Fruit fly (Drosophila melanogaster) whole organism, wandering third instar larva: ENCODE results near the gene CG4218.

ENCODE experiments used
- Dif ChIP-seq: fragments of 200-275, 200-300 bp; sonication (Bioruptor generic); optimal IDR thresholded peaks from 2 replicates; lab custom pipeline; 2018; ENCODE audit warnings: missing biosample characterization, missing genetic modification characterization; ENCODE audit not compliant: partially characterized antibody
- Hr83 ChIP-seq: fragments of 200-300 bp; sonication (Bioruptor generic); optimal IDR thresholded peaks from 2 replicates; lab custom pipeline; 2016; ENCODE audit warnings: missing biosample characterization, mild to moderate bottlenecking, missing genetic modification characterization, moderate library complexity; ENCODE audit not compliant: poor library complexity, severe bottlenecking
- Mio ChIP-seq: sonication (Bioruptor generic); optimal IDR thresholded peaks from 2 replicates; lab custom pipeline; 2016; ENCODE audit warnings: missing biosample characterization, missing genetic modification characterization
- N ChIP-seq: fragments of >200 bp; optimal IDR thresholded peaks from 2 replicates; lab custom pipeline; 2018; ENCODE audit warnings: missing biosample characterization, missing external identifiers, missing genetic modification characterization
- dsf ChIP-seq: sonication (Bioruptor generic); optimal IDR thresholded peaks from 2 replicates; lab custom pipeline; 2016; ENCODE audit warnings: missing biosample characterization, missing genetic modification characterization, borderline replicate concordance
- h ChIP-seq: fragments of 200-800 bp; sonication (Bioruptor generic); optimal IDR thresholded peaks from 3 replicates; lab custom pipeline; 2016; ENCODE audit warnings: missing biosample characterization, mild to moderate bottlenecking, missing genetic modification characterization
- lola ChIP-seq: fragments of >200 bp; optimal IDR thresholded peaks from 2 replicates; lab custom pipeline; 2017; ENCODE audit warnings: missing biosample characterization, missing genetic modification characterization
- pan ChIP-seq: fragments of >200 bp; optimal IDR thresholded peaks from 2 replicates; lab custom pipeline; 2017
- psq ChIP-seq: fragments of 200-800 bp; sonication (Bioruptor generic); optimal IDR thresholded peaks from 3 replicates; lab custom pipeline; 2017; ENCODE audit warnings: missing biosample characterization, mild to moderate bottlenecking, missing genetic modification characterization, moderate library complexity
- sv ChIP-seq: fragments of 200-800 bp; sonication (Bioruptor generic); optimal IDR thresholded peaks from 3 replicates; lab custom pipeline; 2016; ENCODE audit warnings: missing biosample characterization, missing genetic modification characterization

DNA sequence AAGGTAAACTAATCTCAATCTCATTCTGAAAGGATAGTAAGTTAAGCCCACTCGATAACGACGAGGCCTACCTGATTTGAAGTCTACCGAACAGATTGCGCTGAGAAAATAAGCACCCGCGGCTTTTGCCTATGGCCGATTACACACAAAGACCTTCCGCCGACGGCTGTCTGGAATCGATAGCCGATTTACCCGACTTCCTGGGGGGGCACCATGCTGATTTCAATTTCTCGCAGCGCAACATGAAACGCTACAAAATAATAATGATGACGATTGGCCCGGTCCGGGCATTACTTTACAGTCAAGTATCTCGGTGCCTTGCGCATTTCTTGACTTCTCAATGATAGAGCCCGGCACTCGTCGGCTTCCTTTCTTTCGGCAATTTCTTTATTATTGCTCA is 28.3 kb upstream of the CG4218 start:
- TF ChIP-seq Mio (no peak), Dif (GFP tag; lab: Kevin White, UChicago) (no peak), pan (lab: Kevin White, UChicago) (no peak), dsf (no peak), h (GFP tag; lab: Kevin White, UChicago) (no peak), sv (GFP tag; lab: Kevin White, UChicago) (no peak), N (GFP tag; lab: Kevin White, UChicago) (no peak), psq (GFP tag; lab: Kevin White, UChicago) (no peak), lola (GFP tag; lab: Kevin White, UChicago) (no peak), Hr83 (GFP tag; lab: Kevin White, UChicago) (no peak)
